Fruit fly (Drosophila melanogaster) whole organism, embryonic: Measurements from ENCODE around the gene CG4020.

Experiments
- Antp ChIP-seq: fragments of 200-800 bp; sonication (Bioruptor generic); optimal IDR thresholded peaks from 3 replicates; lab custom pipeline; 2016; ENCODE audit warnings: missing biosample characterization, missing genetic modification characterization
- Atf6 ChIP-seq: fragments of 200-800 bp; sonication (Bioruptor generic); IDR thresholded peaks from 2 replicates; pipeline ENCODE4 v1.3.6; 2022; ENCODE audit warnings: missing biosample characterization, missing genetic modification characterization
- B-H2 ChIP-seq: fragments of 200-800 bp; sonication (Bioruptor generic); optimal IDR thresholded peaks from 2 replicates; lab custom pipeline; 2018; ENCODE audit warnings: missing biosample characterization, mild to moderate bottlenecking, missing genetic modification characterization
- BEAF-32 ChIP-seq: fragments of 200-800 bp; sonication (Bioruptor generic); optimal IDR thresholded peaks from 3 replicates; lab custom pipeline; 2017; ENCODE audit warnings: missing biosample characterization, missing genetic modification characterization, mild to moderate bottlenecking, moderate library complexity, missing genetic modification reagents
- Bgb ChIP-seq: fragments of 200-800 bp; sonication (Bioruptor generic); IDR thresholded peaks from 2 replicates; pipeline ENCODE4 v1.3.6; 2022; ENCODE audit warnings: missing biosample characterization, missing genetic modification characterization; ENCODE audit not compliant: partially characterized antibody
- CG10274 ChIP-seq: fragments of 200-800 bp; sonication (Bioruptor generic); optimal IDR thresholded peaks from 3 replicates; lab custom pipeline; 2017; ENCODE audit warnings: missing biosample characterization, mild to moderate bottlenecking, missing genetic modification characterization
- CG11456 ChIP-seq: fragments of 200-800 bp; sonication (Bioruptor generic); IDR thresholded peaks from 3 replicates; pipeline ENCODE4 v1.3.6; 2022; ENCODE audit warnings: missing biosample characterization, missing genetic modification characterization
- CG1233 ChIP-seq: fragments of 200-800 bp; sonication (Bioruptor generic); optimal IDR thresholded peaks from 4 replicates; lab custom pipeline; 2018; ENCODE audit warnings: missing biosample characterization, mild to moderate bottlenecking, missing genetic modification characterization
- CG14667 ChIP-seq: fragments of 200-800 bp; sonication (Bioruptor generic); IDR thresholded peaks from 2 replicates; pipeline ENCODE4 v1.3.6; 2022; ENCODE audit warnings: missing biosample characterization, missing genetic modification characterization
- CG16779 ChIP-seq: fragments of 200-800 bp; sonication (Bioruptor generic); IDR thresholded peaks from 2 replicates; pipeline ENCODE4 v1.3.6; 2022; ENCODE audit warnings: missing biosample characterization, missing genetic modification characterization
- CG16813 ChIP-seq: fragments of 200-800 bp; sonication (Bioruptor generic); IDR thresholded peaks from 3 replicates; pipeline ENCODE4 v1.3.6; 2022; ENCODE audit warnings: missing biosample characterization, missing genetic modification characterization; ENCODE audit not compliant: partially characterized antibody
- CG17829 ChIP-seq: fragments of 200-800 bp; optimal IDR thresholded peaks from 2 replicates; lab custom pipeline; 2019; ENCODE audit warnings: missing biosample characterization, mild to moderate bottlenecking, missing genetic modification characterization, moderate library complexity
- CG2199 ChIP-seq: fragments of 200-800 bp; sonication (Bioruptor generic); IDR thresholded peaks from 3 replicates; pipeline ENCODE4 v1.3.6; 2022; ENCODE audit warnings: missing biosample characterization, missing genetic modification characterization
- CG2202 ChIP-seq: fragments of 200-800 bp; sonication (Bioruptor generic); optimal IDR thresholded peaks from 2 replicates; lab custom pipeline; 2018; ENCODE audit warnings: missing biosample characterization, mild to moderate bottlenecking, missing genetic modification characterization
- CG30020 ChIP-seq: fragments of 200-800 bp; optimal IDR thresholded peaks from 2 replicates; lab custom pipeline; 2019; ENCODE audit warnings: missing biosample characterization, mild to moderate bottlenecking, missing genetic modification characterization, moderate library complexity
- CG31365 ChIP-seq: fragments of 200-800 bp; sonication (Bioruptor generic); optimal IDR thresholded peaks from 2 replicates; lab custom pipeline; 2018; ENCODE audit warnings: missing biosample characterization, mild to moderate bottlenecking, missing genetic modification characterization
- CG31441 ChIP-seq: fragments of 200-800 bp; sonication (Bioruptor generic); IDR thresholded peaks from 2 replicates; pipeline ENCODE4 v1.3.6; 2022; ENCODE audit warnings: missing biosample characterization, missing genetic modification characterization
- CG33213 ChIP-seq: fragments of 200-800 bp; sonication (Bioruptor generic); optimal IDR thresholded peaks from 3 replicates; lab custom pipeline; 2016; ENCODE audit warnings: missing biosample characterization, missing genetic modification characterization
- CG34422 ChIP-seq: fragments of 200-800 bp; sonication (Bioruptor generic); IDR thresholded peaks from 3 replicates; pipeline ENCODE4 v1.3.6; 2022; ENCODE audit warnings: missing biosample characterization, missing genetic modification characterization
- CG4617 ChIP-seq: fragments of 200-800 bp; sonication (Bioruptor generic); optimal IDR thresholded peaks from 3 replicates; lab custom pipeline; 2016; ENCODE audit warnings: missing biosample characterization, missing genetic modification characterization, borderline replicate concordance
- CG5180 ChIP-seq: fragments of 200-800 bp; sonication (Bioruptor generic); optimal IDR thresholded peaks from 3 replicates; lab custom pipeline; 2017; ENCODE audit warnings: missing biosample characterization, missing genetic modification characterization, mild to moderate bottlenecking, moderate library complexity, missing genetic modification reagents
- CG6254 ChIP-seq: fragments of 200-800 bp; sonication (Bioruptor generic); optimal IDR thresholded peaks from 3 replicates; lab custom pipeline; 2017; ENCODE audit warnings: mild to moderate bottlenecking, missing biosample characterization, missing genetic modification reagents, missing genetic modification characterization
- CG7372 ChIP-seq: fragments of 200-800 bp; sonication (Bioruptor generic); IDR thresholded peaks from 2 replicates; pipeline ENCODE4 v1.3.6; 2022; ENCODE audit warnings: missing biosample characterization, missing genetic modification characterization
- Chrac-16 ChIP-seq: fragments of 200-800 bp; sonication (Bioruptor generic); optimal IDR thresholded peaks from 3 replicates; lab custom pipeline; 2016; ENCODE audit warnings: missing biosample characterization, missing genetic modification characterization
- Dfd ChIP-seq, 2 experiments: fragments of >200 bp; optimal IDR thresholded peaks; 2 replicates each; lab custom pipeline; 2017; ENCODE audit warnings: missing biosample characterization in 2 of 2, missing genetic modification characterization in 2 of 2
- Doc2 ChIP-seq: fragments of 200-800 bp; sonication (Bioruptor generic); IDR thresholded peaks from 2 replicates; pipeline ENCODE4 v1.3.6; 2022; ENCODE audit warnings: missing biosample characterization, missing genetic modification characterization
- E2f2 ChIP-seq: fragments of 200-800 bp; sonication (Bioruptor generic); IDR thresholded peaks from 2 replicates; pipeline ENCODE4 v1.3.6; 2022; ENCODE audit warnings: missing biosample characterization, missing genetic modification characterization
- Elba2 ChIP-seq: fragments of 200-800 bp; sonication (Bioruptor generic); optimal IDR thresholded peaks from 3 replicates; lab custom pipeline; 2016; ENCODE audit warnings: missing biosample characterization, missing genetic modification characterization
- HLH4C ChIP-seq: fragments of 200-800 bp; sonication (Bioruptor generic); IDR thresholded peaks from 3 replicates; pipeline ENCODE4 v1.3.6; 2022; ENCODE audit warnings: missing biosample characterization, missing genetic modification characterization; ENCODE audit not compliant: partially characterized antibody
- Hmr ChIP-seq: fragments of 200-800 bp; sonication (Bioruptor generic); optimal IDR thresholded peaks from 3 replicates; lab custom pipeline; 2017; ENCODE audit warnings: mild to moderate bottlenecking, missing biosample characterization, missing genetic modification reagents, missing genetic modification characterization
- Mad ChIP-seq: fragments of 200-800 bp; sonication (Bioruptor generic); optimal IDR thresholded peaks from 2 replicates; lab custom pipeline; 2016; ENCODE audit warnings: missing biosample characterization, missing genetic modification characterization
- NfI ChIP-seq: fragments of 200-800 bp; sonication (Bioruptor generic); optimal IDR thresholded peaks from 3 replicates; lab custom pipeline; 2018; ENCODE audit warnings: missing biosample characterization, mild to moderate bottlenecking, missing genetic modification characterization, moderate library complexity
- Side ChIP-seq: fragments of 200-800 bp; sonication (Bioruptor generic); optimal IDR thresholded peaks from 2 replicates; lab custom pipeline; 2016; ENCODE audit warnings: missing biosample characterization, missing genetic modification characterization
- Sin3A ChIP-seq: fragments of >200 bp; optimal IDR thresholded peaks from 2 replicates; lab custom pipeline; 2018
- Tbp ChIP-seq: fragments of >200 bp; optimal IDR thresholded peaks from 2 replicates; lab custom pipeline; 2018; ENCODE audit warnings: missing biosample characterization, missing genetic modification characterization
- Trl ChIP-seq, 3 experiments: fragments of >200 bp in 2 of 3; fragments of 200-800 bp in 1 of 3; sonication (Bioruptor generic) in 1 of 3; optimal IDR thresholded peaks; 2 replicates in 1 of 3; 3 replicates in 2 of 3; lab custom pipeline; 2016 to 2017; ENCODE audit warnings: missing biosample characterization in 1 of 3, missing genetic modification characterization in 1 of 3
- cg ChIP-seq: fragments of 200-800 bp; sonication (Bioruptor generic); optimal IDR thresholded peaks from 3 replicates; lab custom pipeline; 2019; ENCODE audit warnings: missing biosample characterization, mild to moderate bottlenecking, missing genetic modification characterization, moderate library complexity
- chm ChIP-seq: fragments of 200-800 bp; sonication (Bioruptor generic); IDR thresholded peaks from 2 replicates; pipeline ENCODE4 v1.3.6; 2022; ENCODE audit warnings: missing biosample characterization, missing genetic modification characterization
- croc ChIP-seq: fragments of 200-800 bp; sonication (Bioruptor generic); conservative IDR thresholded peaks from 3 replicates; pipeline ENCODE4 v1.3.6; 2022; ENCODE audit warnings: missing biosample characterization, missing genetic modification characterization
- gem ChIP-seq: fragments of 200-800 bp; sonication (Bioruptor generic); optimal IDR thresholded peaks from 2 replicates; lab custom pipeline; 2019; ENCODE audit warnings: missing biosample characterization, mild to moderate bottlenecking, missing genetic modification characterization, moderate library complexity
- knrl ChIP-seq: fragments of 200-800 bp; sonication (Bioruptor generic); IDR thresholded peaks from 3 replicates; pipeline ENCODE4 v1.3.6; 2022; ENCODE audit warnings: missing biosample characterization, missing genetic modification characterization; ENCODE audit not compliant: partially characterized antibody
- lbe ChIP-seq: fragments of 200-800 bp; sonication (Bioruptor generic); optimal IDR thresholded peaks from 2 replicates; lab custom pipeline; 2016; ENCODE audit warnings: missing biosample characterization, mild to moderate bottlenecking, missing genetic modification characterization
- prd ChIP-seq, 3 experiments: fragments of >200 bp in 2 of 3; fragments of 200-800 bp in 1 of 3; sonication (Bioruptor generic) in 1 of 3; optimal IDR thresholded peaks in 2 of 3; IDR thresholded peaks in 1 of 3; 2 replicates in 2 of 3; 3 replicates in 1 of 3; pipeline versions ENCODE4 v1.3.6 to Lab custom; 2017 to 2022; ENCODE audit warnings: missing biosample characterization in 1 of 3, missing genetic modification characterization in 1 of 3
- ranshi ChIP-seq: fragments of 200-800 bp; sonication (Bioruptor generic); IDR thresholded peaks from 2 replicates; pipeline ENCODE4 v1.3.6; 2022; ENCODE audit warnings: missing biosample characterization, missing genetic modification characterization
- rib ChIP-seq: fragments of 200-800 bp; sonication (Bioruptor generic); IDR thresholded peaks from 2 replicates; pipeline ENCODE4 v1.3.6; 2022; ENCODE audit warnings: missing biosample characterization, missing genetic modification characterization
- slbo ChIP-seq: fragments of 200-800 bp; sonication (Bioruptor generic); IDR thresholded peaks from 2 replicates; pipeline ENCODE4 v1.3.6; 2022; ENCODE audit warnings: missing biosample characterization, missing genetic modification characterization
- twi ChIP-seq: fragments of 200-800 bp; optimal IDR thresholded peaks from 2 replicates; lab custom pipeline; 2019; ENCODE audit warnings: missing biosample characterization, mild to moderate bottlenecking, missing genetic modification characterization, moderate library complexity
- unc-4 ChIP-seq: fragments of 200-800 bp; sonication (Bioruptor generic); IDR thresholded peaks from 2 replicates; pipeline ENCODE4 v1.3.6; 2022; ENCODE audit warnings: missing biosample characterization, missing genetic modification characterization; ENCODE audit not compliant: partially characterized antibody
- vvl ChIP-seq: fragments of 200-800 bp; sonication (Bioruptor generic); IDR thresholded peaks from 2 replicates; pipeline ENCODE4 v1.3.6; 2022; ENCODE audit warnings: missing biosample characterization, missing genetic modification characterization
- wdn ChIP-seq: fragments of 200-800 bp; sonication (Bioruptor generic); IDR thresholded peaks from 2 replicates; pipeline ENCODE4 v1.3.6; 2022; ENCODE audit warnings: missing biosample characterization, missing genetic modification characterization
- yki ChIP-seq: fragments of >200 bp; optimal IDR thresholded peaks from 3 replicates; lab custom pipeline; 2018
- zfh2 ChIP-seq: fragments of 200-800 bp; sonication (Bioruptor generic); optimal IDR thresholded peaks from 2 replicates; lab custom pipeline; 2016; ENCODE audit warnings: missing biosample characterization, missing genetic modification characterization

The CG4020 gene

dm6 chrX:5941824-5942223 is 36.3 kb downstream of the CG4020 start (continued):
- TF ChIP-seq HLH4C (GFP tag; lab: Robert Waterston, UW), result peak; percentile 57
- no peak for TF ChIP-seq gem
- no peak for TF ChIP-seq CG16779 (GFP tag; lab: Robert Waterston, UW)
- TF ChIP-seq CG34422 (GFP tag; lab: Robert Waterston, UW), result no peak
- TF ChIP-seq BEAF-32, result peak; percentile 65
- TF ChIP-seq slbo (GFP tag; lab: Robert Waterston, UW), result peak; percentile 26; the same call in 1 of the 2 replicates
- TF ChIP-seq CG2199, result no peak
- TF ChIP-seq croc (GFP tag; lab: Robert Waterston, UW), result no peak
- no peak for TF ChIP-seq CG11456 (GFP tag; lab: Robert Waterston, UW)
- no peak for TF ChIP-seq Hmr (GFP tag; lab: Kevin White, UChicago)
- TF ChIP-seq CG31365 (tag; lab: Kevin White, UChicago), result no peak
- no peak for TF ChIP-seq CG2202
- TF ChIP-seq Dfd (GFP tag; optimal IDR thresholded peaks at IDR 0.05; lab: Kevin White, UChicago), result no peak
- TF ChIP-seq CG33213 (GFP tag; lab: Kevin White, UChicago), result no peak
- no peak for TF ChIP-seq CG10274
- TF ChIP-seq CG5180 (GFP tag; lab: Kevin White, UChicago), result no peak
- no peak for TF ChIP-seq Doc2 (GFP tag; lab: Robert Waterston, UW)
- no peak for TF ChIP-seq B-H2
- no peak for TF ChIP-seq NfI (GFP tag; lab: Kevin White, UChicago)
- no peak for TF ChIP-seq zfh2
- no peak for TF ChIP-seq Side (GFP tag; lab: Kevin White, UChicago)
- peak; percentile 82 for TF ChIP-seq E2f2 (GFP tag; lab: Robert Waterston, UW)
- TF ChIP-seq CG1233, result no peak
- no peak for TF ChIP-seq Antp
- no peak for TF ChIP-seq Atf6 (GFP tag; lab: Robert Waterston, UW)
- TF ChIP-seq Bgb, result peak; percentile 68
- TF ChIP-seq wdn (GFP tag; lab: Robert Waterston, UW), result no peak
- no peak for TF ChIP-seq CG14667 (GFP tag; lab: Robert Waterston, UW)
- no peak for TF ChIP-seq chm (GFP tag; lab: Robert Waterston, UW)
- TF ChIP-seq Sin3A (lab: Kevin White, UChicago), result no peak
- peak; percentile 4 for TF ChIP-seq lbe (GFP tag; lab: Kevin White, UChicago)
- TF ChIP-seq Tbp (GFP tag; lab: Kevin White, UChicago), result no peak
- no peak for TF ChIP-seq Trl (optimal IDR thresholded peaks at IDR 0.05; lab: Kevin White, UChicago)
- no peak for TF ChIP-seq Trl (GFP tag; optimal IDR thresholded peaks at IDR 0.05; lab: Kevin White, UChicago)
- TF ChIP-seq twi, result no peak
- TF ChIP-seq cg (GFP tag; lab: Kevin White, UChicago), result no peak
- TF ChIP-seq ranshi (GFP tag; lab: Robert Waterston, UW), result no peak
- no peak for TF ChIP-seq CG4617 (GFP tag; lab: Kevin White, UChicago)
- no peak for TF ChIP-seq yki (lab: Kevin White, UChicago)
- TF ChIP-seq CG17829 (tag; lab: Kevin White, UChicago), result no peak
- no peak for TF ChIP-seq rib (GFP tag; lab: Robert Waterston, UW)
- TF ChIP-seq Elba2 (GFP tag; lab: Kevin White, UChicago), result no peak
- no peak for TF ChIP-seq CG31441 (GFP tag; lab: Robert Waterston, UW)
- TF ChIP-seq Chrac-16, result no peak
- TF ChIP-seq vvl, result no peak
- peak; percentile 63 for TF ChIP-seq CG16813 (GFP tag; lab: Robert Waterston, UW)
- TF ChIP-seq unc-4 (GFP tag; lab: Robert Waterston, UW), result peak; percentile 68
- peak; percentile 51; the same call in 2 of the 3 replicates for TF ChIP-seq knrl
- TF ChIP-seq CG30020 (tag; lab: Kevin White, UChicago), result no peak
- TF ChIP-seq Mad (GFP tag; lab: Kevin White, UChicago), result no peak
- TF ChIP-seq CG7372, result no peak
- TF ChIP-seq prd (optimal IDR thresholded peaks at IDR 0.05; lab: Kevin White, UChicago), result no peak
- no peak for TF ChIP-seq prd (GFP tag; IDR thresholded peaks at IDR 0.05; lab: Robert Waterston, UW)
- TF ChIP-seq CG6254 (GFP tag; lab: Kevin White, UChicago), result no peak
